Worm (Caenorhabditis elegans) whole organism, L1 larva: ENCODE data around the gene str-217.

ENCODE experiments used
- alr-1 ChIP-seq: fragments of 200-800 bp; sonication (Bioruptor generic); optimal IDR thresholded peaks from 2 replicates; lab custom pipeline; 2018; ENCODE audit warnings: borderline replicate concordance, mild to moderate bottlenecking, missing genetic modification characterization, missing compliant biosample characterization
- fos-1 ChIP-seq: fragments of 150-350 bp; optimal IDR thresholded peaks from 2 replicates; lab custom pipeline; 2014; ENCODE audit warnings: missing biosample characterization, missing genetic modification characterization
- jun-1 ChIP-seq: fragments of 150-350 bp; optimal IDR thresholded peaks from 2 replicates; lab custom pipeline; 2014; ENCODE audit warnings: missing biosample characterization, missing genetic modification reagents, missing genetic modification characterization
- lin-13 ChIP-seq: fragments of 150-350 bp; optimal IDR thresholded peaks from 2 replicates; lab custom pipeline; 2014; ENCODE audit warnings: missing biosample characterization, missing genetic modification reagents, missing genetic modification characterization
- lin-35 ChIP-seq, 2 experiments: fragments of 150-350 bp; optimal IDR thresholded peaks; 2 replicates each; lab custom pipeline; 2014; ENCODE audit warnings: missing biosample characterization in 2 of 2, missing genetic modification characterization in 2 of 2, missing genetic modification reagents in 2 of 2
- lin-39 ChIP-seq: fragments of 150-350 bp; optimal IDR thresholded peaks from 2 replicates; lab custom pipeline; 2014; ENCODE audit warnings: missing biosample characterization, missing genetic modification reagents, missing genetic modification characterization
- mep-1 ChIP-seq: fragments of 150-350 bp; optimal IDR thresholded peaks from 2 replicates; lab custom pipeline; 2014; ENCODE audit warnings: missing biosample characterization, missing genetic modification characterization
- nhr-237 ChIP-seq: fragments of 150-350 bp; optimal IDR thresholded peaks from 2 replicates; lab custom pipeline; 2014; ENCODE audit warnings: missing biosample characterization, missing genetic modification characterization
- nhr-76 ChIP-seq: sonication (generic microtip); optimal IDR thresholded peaks from 2 replicates; lab custom pipeline; 2017; ENCODE audit warnings: missing biosample characterization, missing genetic modification characterization
- pqm-1 ChIP-seq: sonication (generic microtip); optimal IDR thresholded peaks from 3 replicates; lab custom pipeline; 2017; ENCODE audit warnings: missing biosample characterization, missing genetic modification characterization
- unc-62 ChIP-seq: fragments of 150-350 bp; optimal IDR thresholded peaks from 2 replicates; lab custom pipeline; 2014; ENCODE audit warnings: missing biosample characterization, missing genetic modification reagents, missing genetic modification characterization
- ztf-4 ChIP-seq: fragments of 150-350 bp; optimal IDR thresholded peaks from 2 replicates; lab custom pipeline; 2014; ENCODE audit warnings: missing biosample characterization, missing genetic modification characterization

ce11 chrV:17005189-17005588 lies 5.1 kb upstream of the str-217 start, which contains the start of gene srh-131:
- TF ChIP-seq fos-1 (tag; lab: Kevin White, UChicago) (no peak), jun-1 (tag; lab: Kevin White, UChicago) (no peak), lin-13 (no peak), ztf-4 (no peak), mep-1 (no peak), lin-39 (tag; lab: Kevin White, UChicago) (no peak), unc-62 (GFP tag; lab: Kevin White, UChicago) (no peak), pqm-1 (no peak), nhr-76 (tag; lab: Kevin White, UChicago) (no peak), nhr-237 (no peak), alr-1 (tag; lab: Kevin White, UChicago) (no peak), lin-35 (GFP tag; optimal IDR thresholded peaks at IDR 0.05; lab: Kevin White, UChicago) (no peak)
